Worm (Caenorhabditis elegans): ENCODE results near the gene sec-15.

DNA sequence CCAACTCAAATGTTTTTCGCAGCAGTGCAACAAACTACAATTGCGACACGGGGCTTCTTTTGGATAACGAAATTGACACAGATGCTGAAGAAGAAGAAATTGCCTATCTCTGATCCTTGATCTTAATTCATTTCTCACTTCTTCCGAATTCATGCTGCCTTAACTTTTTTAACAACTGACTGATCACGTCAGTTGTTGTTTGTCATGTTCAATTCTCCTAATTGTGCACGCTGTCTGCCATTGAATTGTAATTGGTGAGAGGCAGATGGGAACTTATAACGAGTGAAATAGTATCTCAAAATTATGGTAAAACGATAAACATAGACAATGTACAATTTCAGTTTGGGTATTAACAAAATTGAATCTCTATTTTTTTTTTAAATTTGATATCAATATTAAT is 48.8 kb downstream of the sec-15 start:
- no peak for TF ChIP-seq snpc-4 (tag; optimal IDR thresholded peaks at IDR 0.05)
- no peak for TF ChIP-seq lin-13 (tag; optimal IDR thresholded peaks at IDR 0.05)
- TF ChIP-seq elt-3 (tag; optimal IDR thresholded peaks at IDR 0.05), result no peak
- no peak for TF ChIP-seq ztf-11 (tag; optimal IDR thresholded peaks at IDR 0.05)
- TF ChIP-seq ceh-43 (GFP tag; optimal IDR thresholded peaks at IDR 0.05), result no peak
- no peak for TF ChIP-seq drap-1 (GFP tag; optimal IDR thresholded peaks at IDR 0.05)
- TF ChIP-seq unc-62 (GFP tag; optimal IDR thresholded peaks at IDR 0.05), result no peak
- TF ChIP-seq lin-32 (GFP tag; optimal IDR thresholded peaks at IDR 0.05), result no peak
- no peak for TF ChIP-seq mep-1 (tag; optimal IDR thresholded peaks at IDR 0.05)
- no peak for TF ChIP-seq nhr-237 (tag; optimal IDR thresholded peaks at IDR 0.05)
